Worm (Caenorhabditis elegans) whole organism, L4/young adult: ENCODE data around the gene Y66C5A.2.

Experiments
- dao-5 ChIP-seq: sonication (generic microtip); optimal IDR thresholded peaks from 2 replicates; lab custom pipeline; 2016; ENCODE audit warnings: missing genotype, missing genetic modification characterization, moderate library complexity, missing compliant biosample characterization
- him-1 ChIP-seq: sonication (generic microtip); optimal IDR thresholded peaks from 2 replicates; lab custom pipeline; 2016; ENCODE audit warnings: missing genotype, missing genetic modification reagents, missing genetic modification characterization, missing compliant biosample characterization

ce11 chrX:14453735-14454134, 6.8 kb upstream of the Y66C5A.2 start, which contains the start of gene F23D12.7:
- TF ChIP-seq dao-5 (tag; lab: Kevin White, UChicago) (no peak), him-1 (no peak)
